Fruit fly (Drosophila melanogaster): ENCODE measurements around the gene mew.

The mew gene

dm6 chrX:13229824-13230223 is 28.5 kb downstream of the mew start:
- TF ChIP-seq Sin3A (optimal IDR thresholded peaks at IDR 0.05), result no peak
- TF ChIP-seq insv (optimal IDR thresholded peaks at IDR 0.05), result no peak
- no peak for TF ChIP-seq Myc (optimal IDR thresholded peaks at IDR 0.05)

dm6 chrX:13229217-13229616 is 29.1 kb downstream of the mew start:
- no peak for TF ChIP-seq psq (optimal IDR thresholded peaks at IDR 0.05)
- TF ChIP-seq insv (optimal IDR thresholded peaks at IDR 0.05), result no peak
- no peak for TF ChIP-seq Sin3A (optimal IDR thresholded peaks at IDR 0.05)
- TF ChIP-seq h (optimal IDR thresholded peaks at IDR 0.05), result no peak
- no peak for TF ChIP-seq Myc (optimal IDR thresholded peaks at IDR 0.05)
- TF ChIP-seq ttk (optimal IDR thresholded peaks at IDR 0.05), result no peak

- no peak for TF ChIP-seq h (optimal IDR thresholded peaks at IDR 0.05)
- TF ChIP-seq insv (optimal IDR thresholded peaks at IDR 0.05), result no peak
- TF ChIP-seq Sin3A (optimal IDR thresholded peaks at IDR 0.05), result no peak
- no peak for TF ChIP-seq psq (optimal IDR thresholded peaks at IDR 0.05)
- no peak for TF ChIP-seq ttk (optimal IDR thresholded peaks at IDR 0.05)
- TF ChIP-seq Myc (optimal IDR thresholded peaks at IDR 0.05), result no peak
Measured at dm6 chrX:13228208-13228606, 30.1 kb downstream of the mew start.

- no peak for TF ChIP-seq ttk (optimal IDR thresholded peaks at IDR 0.05)
Measured at dm6 chrX:13227505-13228207, 30.6 kb downstream of the mew start.

- TF ChIP-seq psq (optimal IDR thresholded peaks at IDR 0.05) (no peak), h (optimal IDR thresholded peaks at IDR 0.05) (no peak), ttk (optimal IDR thresholded peaks at IDR 0.05) (no peak), Myc (optimal IDR thresholded peaks at IDR 0.05) (no peak), Sin3A (optimal IDR thresholded peaks at IDR 0.05) (no peak), insv (optimal IDR thresholded peaks at IDR 0.05) (no peak)
Measured at dm6 chrX:13226478-13226877, 31.8 kb downstream of the mew start.

- TF ChIP-seq h (optimal IDR thresholded peaks at IDR 0.05) (no peak), psq (optimal IDR thresholded peaks at IDR 0.05) (no peak), Myc (optimal IDR thresholded peaks at IDR 0.05) (no peak), ttk (optimal IDR thresholded peaks at IDR 0.05) (no peak), Sin3A (optimal IDR thresholded peaks at IDR 0.05) (no peak), insv (optimal IDR thresholded peaks at IDR 0.05) (no peak)
Measured at dm6 chrX:13224846-13225245, 33.4 kb downstream of the mew start.

- no peak for TF ChIP-seq insv (optimal IDR thresholded peaks at IDR 0.05)
- TF ChIP-seq Myc (optimal IDR thresholded peaks at IDR 0.05), result no peak
- no peak for TF ChIP-seq psq (optimal IDR thresholded peaks at IDR 0.05)
- TF ChIP-seq h (optimal IDR thresholded peaks at IDR 0.05), result no peak
- TF ChIP-seq ttk (optimal IDR thresholded peaks at IDR 0.05), result no peak
- TF ChIP-seq Sin3A (optimal IDR thresholded peaks at IDR 0.05), result no peak
Measured at dm6 chrX:13221835-13222234, 36.5 kb downstream of the mew start.

dm6 chrX:13221311-13221710 is 37.0 kb downstream of the mew start:
- no peak for TF ChIP-seq Sin3A (optimal IDR thresholded peaks at IDR 0.05)
- no peak for TF ChIP-seq ttk (optimal IDR thresholded peaks at IDR 0.05)
- TF ChIP-seq insv (optimal IDR thresholded peaks at IDR 0.05), result no peak
- TF ChIP-seq h (optimal IDR thresholded peaks at IDR 0.05), result no peak
- no peak for TF ChIP-seq psq (optimal IDR thresholded peaks at IDR 0.05)
- no peak for TF ChIP-seq Myc (optimal IDR thresholded peaks at IDR 0.05)

- no peak for TF ChIP-seq insv (optimal IDR thresholded peaks at IDR 0.05)
- no peak for TF ChIP-seq Myc (optimal IDR thresholded peaks at IDR 0.05)
- no peak for TF ChIP-seq ttk (optimal IDR thresholded peaks at IDR 0.05)
- no peak for TF ChIP-seq Sin3A (optimal IDR thresholded peaks at IDR 0.05)
- no peak for TF ChIP-seq h (optimal IDR thresholded peaks at IDR 0.05)
- no peak for TF ChIP-seq psq (optimal IDR thresholded peaks at IDR 0.05)
Measured at dm6 chrX:13220418-13220817, 37.9 kb downstream of the mew start.

dm6 chrX:13219290-13219689 is 39.0 kb downstream of the mew start:
- TF ChIP-seq ttk (optimal IDR thresholded peaks at IDR 0.05) (no peak), psq (optimal IDR thresholded peaks at IDR 0.05) (no peak), insv (optimal IDR thresholded peaks at IDR 0.05) (no peak), h (optimal IDR thresholded peaks at IDR 0.05) (no peak), Myc (optimal IDR thresholded peaks at IDR 0.05) (no peak), Sin3A (optimal IDR thresholded peaks at IDR 0.05) (no peak)

- TF ChIP-seq h (optimal IDR thresholded peaks at IDR 0.05) (no peak), ttk (optimal IDR thresholded peaks at IDR 0.05) (no peak), insv (optimal IDR thresholded peaks at IDR 0.05) (no peak), Sin3A (optimal IDR thresholded peaks at IDR 0.05) (no peak), Myc (optimal IDR thresholded peaks at IDR 0.05) (no peak), psq (optimal IDR thresholded peaks at IDR 0.05) (no peak)
Measured at dm6 chrX:13214056-13214455, 44.2 kb downstream of the mew start.

dm6 chrX:13212138-13212481 is 46.2 kb downstream of the mew start, which contains the start of gene REG:
TSS of gene REG (plus strand) at chrX:13212325.
- TF ChIP-seq ttk (optimal IDR thresholded peaks at IDR 0.05) (no peak), psq (optimal IDR thresholded peaks at IDR 0.05) (no peak), Sin3A (optimal IDR thresholded peaks at IDR 0.05) (no peak), h (optimal IDR thresholded peaks at IDR 0.05) (no peak), Myc (optimal IDR thresholded peaks at IDR 0.05) (no peak), insv (optimal IDR thresholded peaks at IDR 0.05) (no peak)

dm6 chrX:13211357-13212137 is 46.7 kb downstream of the mew start, which contains the start of gene sno:
TSS of gene sno (minus strand) at chrX:13211674.
- TF ChIP-seq insv (optimal IDR thresholded peaks at IDR 0.05) (no peak), psq (optimal IDR thresholded peaks at IDR 0.05) (no peak), ttk (optimal IDR thresholded peaks at IDR 0.05) (no peak), Sin3A (optimal IDR thresholded peaks at IDR 0.05) (no peak), Myc (optimal IDR thresholded peaks at IDR 0.05) (no peak)
